Fruit fly (Drosophila melanogaster) whole organism, embryonic: ENCODE data around the gene CG6937.

Experiments
- C15 ChIP-seq: fragments of 200-800 bp; sonication (Bioruptor generic); IDR thresholded peaks from 3 replicates; pipeline ENCODE4 v1.3.6; 2022; ENCODE audit warnings: missing biosample characterization, missing genetic modification characterization
- CG10462 ChIP-seq: fragments of 200-800 bp; sonication (Bioruptor generic); optimal IDR thresholded peaks from 2 replicates; lab custom pipeline; 2016; ENCODE audit warnings: missing biosample characterization, missing genetic modification characterization
- CG11093 ChIP-seq: fragments of 200-800 bp; sonication (Bioruptor generic); IDR thresholded peaks from 3 replicates; pipeline ENCODE4 v1.3.6; 2022; ENCODE audit warnings: missing biosample characterization, missing genetic modification characterization
- CG11504 ChIP-seq: fragments of 200-800 bp; sonication (Bioruptor generic); optimal IDR thresholded peaks from 3 replicates; lab custom pipeline; 2019; ENCODE audit warnings: missing biosample characterization, mild to moderate bottlenecking, missing genetic modification characterization, moderate library complexity
- CG12744 ChIP-seq: fragments of 200-800 bp; sonication (Bioruptor generic); optimal IDR thresholded peaks from 2 replicates; lab custom pipeline; 2016; ENCODE audit warnings: missing biosample characterization, missing genetic modification characterization
- CG13894 ChIP-seq: fragments of 200-800 bp; sonication (Bioruptor generic); optimal IDR thresholded peaks from 3 replicates; lab custom pipeline; 2018; ENCODE audit warnings: missing biosample characterization, mild to moderate bottlenecking, missing genetic modification characterization, moderate library complexity
- CG14441 ChIP-seq: fragments of 200-800 bp; sonication (Bioruptor generic); IDR thresholded peaks from 2 replicates; pipeline ENCODE4 v1.3.6; 2022; ENCODE audit warnings: missing biosample characterization, missing genetic modification characterization
- CG17186 ChIP-seq: fragments of 200-800 bp; sonication (Bioruptor generic); optimal IDR thresholded peaks from 3 replicates; lab custom pipeline; 2017; ENCODE audit warnings: missing biosample characterization, missing genetic modification reagents, missing genetic modification characterization
- CG17361 ChIP-seq: fragments of 200-800 bp; sonication (Bioruptor generic); IDR thresholded peaks from 3 replicates; pipeline ENCODE4 v1.3.6; 2022; ENCODE audit warnings: missing biosample characterization, missing genetic modification characterization
- CG18619 ChIP-seq: fragments of 200-800 bp; sonication (Bioruptor generic); optimal IDR thresholded peaks from 3 replicates; lab custom pipeline; 2017; ENCODE audit warnings: missing biosample characterization, mild to moderate bottlenecking, missing genetic modification characterization
- CG2199 ChIP-seq: fragments of 200-800 bp; sonication (Bioruptor generic); IDR thresholded peaks from 3 replicates; pipeline ENCODE4 v1.3.6; 2022; ENCODE audit warnings: missing biosample characterization, missing genetic modification characterization
- CG32532 ChIP-seq: fragments of 200-800 bp; sonication (Bioruptor generic); IDR thresholded peaks from 2 replicates; pipeline ENCODE4 v1.3.6; 2022; ENCODE audit warnings: missing biosample characterization, missing genetic modification characterization
- CG42726 ChIP-seq: fragments of 200-800 bp; sonication (Bioruptor generic); IDR thresholded peaks from 2 replicates; pipeline ENCODE4 v1.3.6; 2022; ENCODE audit warnings: missing biosample characterization, missing genetic modification characterization; ENCODE audit not compliant: partially characterized antibody
- CG4282 ChIP-seq: fragments of 200-800 bp; sonication (Bioruptor generic); optimal IDR thresholded peaks from 2 replicates; lab custom pipeline; 2016; ENCODE audit warnings: missing biosample characterization, missing genetic modification characterization
- CG6683 ChIP-seq: fragments of 200-800 bp; sonication (Bioruptor generic); optimal IDR thresholded peaks from 2 replicates; lab custom pipeline; 2017; ENCODE audit warnings: missing biosample characterization, mild to moderate bottlenecking, missing genetic modification characterization, missing genetic modification reagents
- CG7963 ChIP-seq: fragments of 200-800 bp; sonication (Bioruptor generic); IDR thresholded peaks from 3 replicates; pipeline ENCODE4 v1.3.6; 2022; ENCODE audit warnings: missing biosample characterization, missing genetic modification characterization; ENCODE audit not compliant: partially characterized antibody
- CG8281 ChIP-seq: fragments of 200-800 bp; sonication (Bioruptor generic); optimal IDR thresholded peaks from 2 replicates; lab custom pipeline; 2018; ENCODE audit warnings: missing biosample characterization, mild to moderate bottlenecking, missing genetic modification characterization, moderate library complexity
- CG9797 ChIP-seq: fragments of 200-800 bp; sonication (Bioruptor generic); optimal IDR thresholded peaks from 3 replicates; lab custom pipeline; 2018; ENCODE audit warnings: missing biosample characterization, mild to moderate bottlenecking, missing genetic modification characterization
- Camta ChIP-seq: fragments of 200-800 bp; sonication (Bioruptor generic); optimal IDR thresholded peaks from 2 replicates; lab custom pipeline; 2016; ENCODE audit warnings: missing biosample characterization, missing genetic modification characterization
- D ChIP-seq, 2 experiments: fragments of 200-800 bp in 1 of 2; fragments of >200 bp in 1 of 2; sonication (Bioruptor generic) in 1 of 2; optimal IDR thresholded peaks; 2 replicates in 1 of 2; 3 replicates in 1 of 2; lab custom pipeline; 2017; ENCODE audit warnings: mild to moderate bottlenecking in 1 of 2, missing biosample characterization in 1 of 2, missing genetic modification characterization in 1 of 2, missing genetic modification reagents in 1 of 2
- Dll ChIP-seq: fragments of 200-800 bp; sonication (Bioruptor generic); IDR thresholded peaks from 4 replicates; pipeline ENCODE4 v1.3.6; 2022; ENCODE audit warnings: missing biosample characterization, missing genetic modification characterization; ENCODE audit not compliant: partially characterized antibody
- Fer1 ChIP-seq: fragments of 200-800 bp; sonication (Bioruptor generic); optimal IDR thresholded peaks from 2 replicates; lab custom pipeline; 2017; ENCODE audit warnings: missing biosample characterization, mild to moderate bottlenecking, missing genetic modification characterization
- Hey ChIP-seq: fragments of 200-800 bp; sonication (Bioruptor generic); optimal IDR thresholded peaks from 3 replicates; lab custom pipeline; 2018; ENCODE audit warnings: missing biosample characterization, mild to moderate bottlenecking, missing genetic modification characterization
- Hr39 ChIP-seq: fragments of >200 bp; optimal IDR thresholded peaks from 2 replicates; lab custom pipeline; 2017
- Oli ChIP-seq: fragments of 200-800 bp; sonication (Bioruptor generic); optimal IDR thresholded peaks from 2 replicates; lab custom pipeline; 2018; ENCODE audit warnings: missing biosample characterization, mild to moderate bottlenecking, missing genetic modification characterization, moderate library complexity
- Optix ChIP-seq: fragments of 200-800 bp; sonication (Bioruptor generic); IDR thresholded peaks from 3 replicates; pipeline ENCODE4 v1.3.6; 2022; ENCODE audit warnings: missing biosample characterization, missing genetic modification characterization
- Rx ChIP-seq: fragments of 200-800 bp; sonication (Bioruptor generic); IDR thresholded peaks from 2 replicates; pipeline ENCODE4 v1.3.6; 2022; ENCODE audit warnings: missing biosample characterization, missing genetic modification characterization
- Scr ChIP-seq: fragments of 200-800 bp; sonication (Bioruptor generic); IDR thresholded peaks from 2 replicates; pipeline ENCODE4 v1.3.6; 2022; ENCODE audit warnings: missing biosample characterization, missing genetic modification characterization; ENCODE audit not compliant: partially characterized antibody
- Usf ChIP-seq: fragments of 200-800 bp; sonication (Bioruptor generic); optimal IDR thresholded peaks from 2 replicates; lab custom pipeline; 2017; ENCODE audit warnings: missing genotype, missing biosample characterization, missing genetic modification characterization
- ac ChIP-seq: fragments of 200-800 bp; sonication (Bioruptor generic); optimal IDR thresholded peaks from 3 replicates; lab custom pipeline; 2017; ENCODE audit warnings: missing biosample characterization, mild to moderate bottlenecking, missing genetic modification characterization
- ci ChIP-seq: fragments of 200-800 bp; sonication (Bioruptor generic); IDR thresholded peaks from 3 replicates; pipeline ENCODE4 v1.3.6; 2022; ENCODE audit warnings: missing biosample characterization, missing genetic modification characterization
- cwo ChIP-seq: fragments of 200-800 bp; sonication (Bioruptor generic); optimal IDR thresholded peaks from 3 replicates; lab custom pipeline; 2017; ENCODE audit warnings: missing biosample characterization, missing genetic modification characterization, mild to moderate bottlenecking, moderate library complexity, missing genetic modification reagents
- dmrt11E ChIP-seq: fragments of 200-800 bp; sonication (Bioruptor generic); optimal IDR thresholded peaks from 3 replicates; lab custom pipeline; 2018; ENCODE audit warnings: missing biosample characterization, mild to moderate bottlenecking, missing genetic modification characterization, moderate library complexity
- esg ChIP-seq: fragments of 200-800 bp; sonication (Bioruptor generic); conservative IDR thresholded peaks from 2 replicates; pipeline ENCODE4 v1.3.6; 2022; ENCODE audit warnings: missing biosample characterization, missing genetic modification characterization
- eve ChIP-seq, 2 experiments: fragments of >200 bp; optimal IDR thresholded peaks; 2 replicates each; lab custom pipeline; 2017; ENCODE audit warnings: missing biosample characterization in 2 of 2, missing genetic modification characterization in 2 of 2
- ewg ChIP-seq: fragments of 200-800 bp; sonication (Bioruptor generic); optimal IDR thresholded peaks from 3 replicates; lab custom pipeline; 2017; ENCODE audit warnings: mild to moderate bottlenecking, missing biosample characterization, missing genetic modification reagents, missing genetic modification characterization
- grau ChIP-seq: fragments of 200-800 bp; optimal IDR thresholded peaks from 3 replicates; lab custom pipeline; 2019; ENCODE audit warnings: missing biosample characterization, mild to moderate bottlenecking, missing genetic modification characterization, moderate library complexity
- her ChIP-seq: fragments of 200-800 bp; sonication (Bioruptor generic); optimal IDR thresholded peaks from 2 replicates; lab custom pipeline; 2016; ENCODE audit warnings: missing biosample characterization, missing genetic modification characterization
- knrl ChIP-seq: fragments of 200-800 bp; sonication (Bioruptor generic); IDR thresholded peaks from 3 replicates; pipeline ENCODE4 v1.3.6; 2022; ENCODE audit warnings: missing biosample characterization, missing genetic modification characterization; ENCODE audit not compliant: partially characterized antibody
- nmo ChIP-seq: fragments of 200-800 bp; sonication (Bioruptor generic); optimal IDR thresholded peaks from 2 replicates; lab custom pipeline; 2018; ENCODE audit warnings: missing biosample characterization, mild to moderate bottlenecking, missing genetic modification characterization, moderate library complexity
- oc ChIP-seq: fragments of 200-800 bp; sonication (Bioruptor generic); optimal IDR thresholded peaks from 2 replicates; lab custom pipeline; 2018; ENCODE audit warnings: missing biosample characterization, mild to moderate bottlenecking, missing genetic modification characterization, moderate library complexity
- phol ChIP-seq: fragments of 200-800 bp; sonication (Bioruptor generic); optimal IDR thresholded peaks from 3 replicates; lab custom pipeline; 2018; ENCODE audit warnings: missing biosample characterization, mild to moderate bottlenecking, missing genetic modification characterization, moderate library complexity
- ro ChIP-seq: fragments of 200-800 bp; sonication (Bioruptor generic); IDR thresholded peaks from 2 replicates; pipeline ENCODE4 v1.3.6; 2022; ENCODE audit warnings: missing biosample characterization, missing genetic modification characterization
- sima ChIP-seq: fragments of 200-800 bp; sonication (Bioruptor generic); optimal IDR thresholded peaks from 2 replicates; lab custom pipeline; 2016; ENCODE audit warnings: missing biosample characterization, missing genetic modification characterization
- sr ChIP-seq: fragments of 200-800 bp; sonication (Bioruptor generic); IDR thresholded peaks from 3 replicates; pipeline ENCODE4 v1.3.6; 2022; ENCODE audit warnings: missing biosample characterization, missing genetic modification characterization
- stwl ChIP-seq: fragments of 200-800 bp; sonication (Bioruptor generic); optimal IDR thresholded peaks from 3 replicates; lab custom pipeline; 2018; ENCODE audit warnings: missing biosample characterization, mild to moderate bottlenecking, missing genetic modification characterization, moderate library complexity
- tna ChIP-seq: fragments of 200-800 bp; sonication (Bioruptor generic); IDR thresholded peaks from 2 replicates; pipeline ENCODE4 v1.3.6; 2022; ENCODE audit warnings: missing biosample characterization, missing genetic modification characterization; ENCODE audit not compliant: partially characterized antibody
- usp ChIP-seq: fragments of >200 bp; optimal IDR thresholded peaks from 2 replicates; lab custom pipeline; 2017; ENCODE audit warnings: missing biosample characterization, missing genetic modification characterization
- vfl ChIP-seq: fragments of 200-800 bp; sonication (Bioruptor generic); optimal IDR thresholded peaks from 2 replicates; lab custom pipeline; 2016; ENCODE audit warnings: missing biosample characterization, missing genetic modification characterization
- vvl ChIP-seq: fragments of 200-800 bp; sonication (Bioruptor generic); IDR thresholded peaks from 2 replicates; pipeline ENCODE4 v1.3.6; 2022; ENCODE audit warnings: missing biosample characterization, missing genetic modification characterization
- zfh2 ChIP-seq: fragments of 200-800 bp; sonication (Bioruptor generic); optimal IDR thresholded peaks from 2 replicates; lab custom pipeline; 2016; ENCODE audit warnings: missing biosample characterization, missing genetic modification characterization

CG6937 gene

DNA sequence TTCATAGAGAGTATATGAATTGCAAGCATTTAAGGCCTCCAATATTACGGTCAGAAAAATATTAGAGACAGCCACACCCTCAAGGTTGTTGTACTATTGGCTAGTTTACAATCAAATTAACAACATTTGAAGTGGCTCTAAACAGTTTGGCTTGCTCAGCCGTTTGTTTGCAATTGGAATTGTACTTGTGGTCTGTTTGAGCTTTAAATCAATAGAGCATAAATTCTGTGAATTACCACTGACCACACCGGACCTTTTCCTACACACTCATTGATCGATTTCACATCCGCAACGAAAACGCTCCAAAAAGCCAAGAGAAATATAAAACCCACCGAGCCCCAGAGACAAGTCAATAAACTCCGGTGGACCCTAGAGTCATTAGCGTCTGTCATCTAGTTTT lies 11.0 kb upstream of the CG6937 start (continued):
- TF ChIP-seq vfl (GFP tag; lab: Kevin White, UChicago) (no peak), Rx (GFP tag; lab: Robert Waterston, UW) (no peak), CG8281 (tag; lab: Kevin White, UChicago) (no peak), Hr39 (lab: Kevin White, UChicago) (no peak), cwo (no peak), CG4282 (GFP tag; lab: Kevin White, UChicago) (no peak), CG12744 (GFP tag; lab: Kevin White, UChicago) (no peak), esg (no peak), C15 (GFP tag; lab: Robert Waterston, UW) (no peak), D (optimal IDR thresholded peaks at IDR 0.05; lab: Kevin White, UChicago) (no peak), D (GFP tag; optimal IDR thresholded peaks at IDR 0.05; lab: Kevin White, UChicago) (no peak), CG32532 (GFP tag; lab: Robert Waterston, UW) (no peak), zfh2 (no peak), stwl (tag; lab: Kevin White, UChicago) (no peak), CG6683 (GFP tag; lab: Kevin White, UChicago) (no peak), CG17186 (GFP tag; lab: Kevin White, UChicago) (no peak), nmo (GFP tag; lab: Kevin White, UChicago) (no peak), ro (GFP tag; lab: Robert Waterston, UW) (no peak), CG9797 (GFP tag; lab: Kevin White, UChicago) (no peak), Fer1 (GFP tag; lab: Kevin White, UChicago) (peak; percentile 29), CG10462 (GFP tag; lab: Kevin White, UChicago) (no peak), eve (GFP tag; optimal IDR thresholded peaks at IDR 0.05; lab: Kevin White, UChicago) (no peak), ewg (no peak), CG13894 (tag; lab: Kevin White, UChicago) (no peak), Camta (GFP tag; lab: Kevin White, UChicago) (no peak), oc (tag; lab: Kevin White, UChicago) (no peak), dmrt11E (no peak), Scr (no peak), CG2199 (GFP tag; lab: Robert Waterston, UW) (no peak), phol (no peak), CG7963 (GFP tag; lab: Robert Waterston, UW) (no peak), Usf (GFP tag; lab: Kevin White, UChicago) (no peak), CG11504 (tag; lab: Kevin White, UChicago) (no peak), her (no peak), usp (no peak), knrl (GFP tag; lab: Robert Waterston, UW) (no peak), CG17361 (GFP tag; lab: Robert Waterston, UW) (no peak), grau (tag; lab: Kevin White, UChicago) (no peak), CG14441 (GFP tag; lab: Robert Waterston, UW) (no peak), sr (GFP tag; lab: Robert Waterston, UW) (no peak), Dll (GFP tag; lab: Robert Waterston, UW) (no peak), CG11093 (GFP tag; lab: Robert Waterston, UW) (no peak), tna (GFP tag; lab: Robert Waterston, UW) (no peak), CG42726 (GFP tag; lab: Robert Waterston, UW) (no peak), ci (GFP tag; lab: Robert Waterston, UW) (0 out of 3 replicates have a peak, but pooled peaks have one; percentile 30), CG18619 (no peak), Hey (tag; lab: Kevin White, UChicago) (no peak), Oli (tag; lab: Kevin White, UChicago) (no peak), sima (GFP tag; lab: Kevin White, UChicago) (no peak), vvl (GFP tag; lab: Robert Waterston, UW) (no peak), ac (no peak), Optix (GFP tag; lab: Robert Waterston, UW) (no peak)
